Worm (Caenorhabditis elegans): Measurements from ENCODE around the gene srj-4.

ce11 chrV:12162220-12162619 lies 786 bp upstream of the srj-4 start, which contains the start of gene C27A7.5:
- TF ChIP-seq atf-7 (tag; optimal IDR thresholded peaks at IDR 0.05), result no peak
- TF ChIP-seq ztf-18 (tag; optimal IDR thresholded peaks at IDR 0.05), result no peak
